Worm (Caenorhabditis elegans): ENCODE data around the gene C14E2.11.

ce11 chrX:1769636-1770035 is 31.6 kb upstream of the C14E2.11 start:
- no peak for TF ChIP-seq vab-7 (GFP tag; IDR thresholded peaks at IDR 0.05)
- TF ChIP-seq fos-1 (tag; optimal IDR thresholded peaks at IDR 0.05) = no peak
- no peak for TF ChIP-seq egl-27 (tag; optimal IDR thresholded peaks at IDR 0.05)
- no peak for TF ChIP-seq ceh-32 (tag; optimal IDR thresholded peaks at IDR 0.05; ENCODE audit: poor library complexity)
- no peak for TF ChIP-seq hmg-1.1 (GFP tag; IDR thresholded peaks at IDR 0.05)
- no peak for TF ChIP-seq mxl-2 (GFP tag; conservative IDR thresholded peaks at IDR 0.05)
- TF ChIP-seq zfp-2 (tag; optimal IDR thresholded peaks at IDR 0.05) = no peak
- TF ChIP-seq pqm-1 (tag; optimal IDR thresholded peaks at IDR 0.05) = no peak
